Worm (Caenorhabditis elegans): ENCODE data around the gene lin-9.

DNA sequence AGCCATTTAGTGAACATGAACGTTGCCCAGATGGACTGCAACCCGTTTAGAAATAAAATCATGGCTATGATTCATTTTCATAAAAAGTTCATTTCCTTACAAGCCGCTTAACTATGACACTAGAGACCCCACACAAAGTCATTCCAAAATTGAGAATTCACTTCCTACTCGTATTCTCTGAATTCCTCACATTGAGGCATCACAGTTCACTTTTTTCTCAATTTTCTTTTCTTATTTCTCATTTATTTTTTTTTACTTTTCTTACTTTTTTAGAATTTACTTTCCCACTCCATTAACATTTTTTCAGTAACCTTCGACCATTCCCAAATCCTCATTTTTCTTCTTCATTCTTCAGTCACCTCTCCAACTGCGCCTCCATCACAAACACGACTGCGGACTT lies 40.4 kb upstream of the lin-9 start, which contains the start of gene dhrr-1:
- TF ChIP-seq nhr-47 (tag; optimal IDR thresholded peaks at IDR 0.05) (no peak), unc-62 (GFP tag; optimal IDR thresholded peaks at IDR 0.05) (no peak), blmp-1 (tag; optimal IDR thresholded peaks at IDR 0.05) (no peak)
